Worm (Caenorhabditis elegans): ENCODE results near the gene T05A8.8.

- TF ChIP-seq nhr-90 (tag; optimal IDR thresholded peaks at IDR 0.05) (no peak), lin-26 (GFP tag; IDR thresholded peaks at IDR 0.05) (no peak), madf-10 (tag; optimal IDR thresholded peaks at IDR 0.05) (no peak), F23B12.7 (tag; optimal IDR thresholded peaks at IDR 0.05; ENCODE audit: insufficient read depth) (no peak)
These were observed 22.0 kb downstream of the T05A8.8 start, which contains the start of gene fbxb-107 for ce11 chrII:2758476-2758875.

All from whole organism, young adult.